Worm (Caenorhabditis elegans) whole organism, early embryonic: Measurements from ENCODE around the gene piit-1.

Experiments
- B0310.2 ChIP-seq: sonication (generic microtip); optimal IDR thresholded peaks from 2 replicates; lab custom pipeline; 2016; ENCODE audit warnings: mild to moderate bottlenecking, missing genetic modification characterization, missing compliant biosample characterization
- F13C5.2 ChIP-seq: sonication (generic microtip); optimal IDR thresholded peaks from 2 replicates; lab custom pipeline; 2017; ENCODE audit warnings: mild to moderate bottlenecking, missing genetic modification characterization, inconsistent platforms, missing compliant biosample characterization
- ama-1 ChIP-seq: fragments of 150-350 bp; optimal IDR thresholded peaks from 2 replicates; lab custom pipeline; 2014
- ets-7 ChIP-seq: sonication (generic microtip); optimal IDR thresholded peaks from 2 replicates; lab custom pipeline; 2016; ENCODE audit warnings: missing genotype, missing genetic modification characterization, missing compliant biosample characterization
- flt-1 ChIP-seq: fragments of 200-800 bp; sonication (Bioruptor generic); IDR thresholded peaks from 2 replicates; pipeline ENCODE4 v1.3.6; 2022; ENCODE audit warnings: missing genetic modification characterization, missing compliant biosample characterization
- pes-1 ChIP-seq: fragments of 200-800 bp; sonication (Bioruptor generic); IDR thresholded peaks from 2 replicates; pipeline ENCODE4 v1.3.6; 2022; ENCODE audit warnings: missing genetic modification reagents, missing genetic modification characterization, missing compliant biosample characterization
- scrt-1 ChIP-seq: fragments of 200-800 bp; sonication (Bioruptor generic); IDR thresholded peaks from 2 replicates; pipeline ENCODE4 v1.3.6; 2022; ENCODE audit warnings: missing genetic modification characterization, missing compliant biosample characterization
- sea-1 ChIP-seq: fragments of 200-800 bp; sonication (Bioruptor generic); conservative IDR thresholded peaks from 2 replicates; pipeline ENCODE4 v1.3.6; 2022; ENCODE audit warnings: missing genetic modification characterization, missing compliant biosample characterization

ce11 chrV:11613007-11613406 is 3.1 kb upstream of the piit-1 start, which contains the start of gene tag-290:
- TF ChIP-seq sea-1 (GFP tag; lab: Robert Waterston, UW) (no peak), ama-1 (lab: Kevin White, UChicago) (no peak), flt-1 (GFP tag; lab: Robert Waterston, UW) (no peak), F13C5.2 (tag; lab: Kevin White, UChicago) (no peak), ets-7 (tag; lab: Kevin White, UChicago) (no peak), scrt-1 (GFP tag; lab: Robert Waterston, UW) (no peak), pes-1 (GFP tag; lab: Robert Waterston, UW) (no peak), B0310.2 (tag; lab: Kevin White, UChicago) (no peak)
